Worm (Caenorhabditis elegans) whole organism, L4 larva: ENCODE data around the gene F55G7.4.

Experiments
- ceh-28 ChIP-seq: fragments of 150-350 bp; optimal IDR thresholded peaks from 2 replicates; lab custom pipeline; 2014; ENCODE audit warnings: missing biosample characterization, missing genetic modification reagents, missing genetic modification characterization
- ceh-82 ChIP-seq: sonication (generic microtip); optimal IDR thresholded peaks from 2 replicates; lab custom pipeline; 2017; ENCODE audit warnings: missing biosample characterization, missing genetic modification characterization
- egl-27 ChIP-seq: sonication (generic microtip); optimal IDR thresholded peaks from 3 replicates; lab custom pipeline; 2017; ENCODE audit warnings: missing biosample characterization, missing genetic modification reagents, missing genetic modification characterization
- jun-1 ChIP-seq: fragments of 150-350 bp; optimal IDR thresholded peaks from 2 replicates; lab custom pipeline; 2014; ENCODE audit warnings: missing biosample characterization, missing genetic modification reagents, missing genetic modification characterization
- lir-3 ChIP-seq: sonication (generic microtip); optimal IDR thresholded peaks from 2 replicates; lab custom pipeline; 2016; ENCODE audit warnings: mild to moderate bottlenecking, missing genetic modification characterization, missing compliant biosample characterization
- nhr-25 ChIP-seq: sonication (generic microtip); optimal IDR thresholded peaks from 2 replicates; lab custom pipeline; 2017; ENCODE audit warnings: missing genetic modification characterization, mild to moderate bottlenecking, missing compliant biosample characterization, antibody characterized with exemption, moderate library complexity, borderline replicate concordance; ENCODE audit not compliant: insufficient read depth
- unc-39 ChIP-seq: sonication (generic microtip); optimal IDR thresholded peaks from 2 replicates; lab custom pipeline; 2017; ENCODE audit warnings: missing biosample characterization, missing genetic modification characterization
- zip-2 ChIP-seq: fragments of 150-350 bp; optimal IDR thresholded peaks from 2 replicates; lab custom pipeline; 2014; ENCODE audit warnings: missing biosample characterization, missing genetic modification characterization
- ztf-11 ChIP-seq: fragments of 150-350 bp; optimal IDR thresholded peaks from 2 replicates; lab custom pipeline; 2014; ENCODE audit warnings: missing biosample characterization, missing genetic modification characterization
- ztf-7 ChIP-seq: fragments of 150-350 bp; optimal IDR thresholded peaks from 2 replicates; lab custom pipeline; 2014; ENCODE audit warnings: missing biosample characterization, missing genetic modification characterization

DNA sequence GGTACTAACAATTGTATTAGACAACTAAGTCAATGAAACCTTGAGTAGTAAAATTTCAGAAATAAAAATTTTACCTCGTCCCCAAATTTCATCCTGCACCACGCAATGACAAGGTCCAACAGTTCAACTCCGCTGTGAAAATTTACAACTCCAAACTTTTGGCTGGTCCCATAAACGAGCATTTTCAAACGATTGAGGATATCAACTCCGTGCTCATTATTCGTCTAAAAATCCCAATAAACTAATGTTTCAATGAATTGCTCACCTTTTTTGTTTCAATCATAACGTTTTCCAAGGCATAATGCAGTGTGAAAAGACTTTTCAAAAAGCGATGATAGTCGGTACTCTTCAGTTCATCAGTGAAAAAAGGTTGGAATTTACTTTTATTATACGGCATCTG, 21.1 kb upstream of the F55G7.4 start:
- TF ChIP-seq ceh-82: no peak
- no peak for TF ChIP-seq nhr-25
- TF ChIP-seq egl-27 (tag; lab: Kevin White, UChicago): no peak
- TF ChIP-seq unc-39 (tag; lab: Kevin White, UChicago): no peak
- TF ChIP-seq zip-2 (tag; lab: Kevin White, UChicago): no peak
- TF ChIP-seq ztf-7 (tag; lab: Kevin White, UChicago): no peak
- no peak for TF ChIP-seq lir-3 (tag; lab: Kevin White, UChicago)
- no peak for TF ChIP-seq ceh-28
- no peak for TF ChIP-seq ztf-11 (tag; lab: Kevin White, UChicago)
- TF ChIP-seq jun-1 (tag; lab: Kevin White, UChicago): no peak
